Fruit fly (Drosophila melanogaster): Measurements from ENCODE around the gene mad2.

dm6 chr3L:5768532-5769497, 44.1 kb downstream of the mad2 start, which contains the start of the genes Ppat-Dpck and scny:
- TF ChIP-seq usp (GFP tag; optimal IDR thresholded peaks at IDR 0.05) (no peak), CG8478 (optimal IDR thresholded peaks at IDR 0.05) (no peak), pan (optimal IDR thresholded peaks at IDR 0.05) (no peak), psq (optimal IDR thresholded peaks at IDR 0.05) (no peak), Dll (optimal IDR thresholded peaks at IDR 0.05) (no peak), EcR (GFP tag; optimal IDR thresholded peaks at IDR 0.05) (no peak)
